Worm (Caenorhabditis elegans) whole organism, L4 larva: Measurements from ENCODE around the gene clec-212.

Source experiments
- D1046.2 ChIP-seq: fragments of 200-800 bp; sonication (Bioruptor generic); IDR thresholded peaks from 2 replicates; pipeline ENCODE4 v1.3.6; 2022; ENCODE audit warnings: missing genetic modification characterization, missing compliant biosample characterization
- F49E8.2 ChIP-seq: sonication (generic microtip); optimal IDR thresholded peaks from 2 replicates; lab custom pipeline; 2016; ENCODE audit warnings: missing compliant biosample characterization, mild to moderate bottlenecking, missing genetic modification characterization, borderline replicate concordance
- R02D3.7 ChIP-seq: fragments of 150-350 bp; sonication (generic microtip); optimal IDR thresholded peaks from 3 replicates; lab custom pipeline; 2014; ENCODE audit warnings: missing biosample characterization, missing genetic modification characterization
- Y75B8A.6 ChIP-seq: fragments of 200-800 bp; sonication (Bioruptor generic); IDR thresholded peaks from 2 replicates; pipeline ENCODE4 v1.3.6; 2022; ENCODE audit warnings: missing genetic modification reagents, missing genetic modification characterization, missing compliant biosample characterization
- ZK546.5 ChIP-seq, 2 experiments: sonication (generic microtip); optimal IDR thresholded peaks; 2 replicates each; lab custom pipeline; 2017; ENCODE audit warnings: missing biosample characterization in 2 of 2, missing genetic modification characterization in 2 of 2
- aly-2 ChIP-seq: sonication (generic microtip); optimal IDR thresholded peaks from 2 replicates; lab custom pipeline; 2018; ENCODE audit warnings: missing biosample characterization, missing genetic modification characterization
- arid-1 ChIP-seq: fragments of 200-800 bp; sonication (Bioruptor generic); conservative IDR thresholded peaks from 2 replicates; pipeline ENCODE4 v1.3.6; 2022; ENCODE audit warnings: missing genetic modification reagents, missing genetic modification characterization, missing compliant biosample characterization
- ces-1 ChIP-seq: fragments of 150-350 bp; sonication (generic microtip); optimal IDR thresholded peaks from 4 replicates; lab custom pipeline; 2014; ENCODE audit warnings: missing biosample characterization, missing genetic modification reagents, missing genetic modification characterization
- ctbp-1 ChIP-seq: fragments of 200-800 bp; sonication (Bioruptor generic); IDR thresholded peaks from 2 replicates; pipeline ENCODE4 v1.3.6; 2022; ENCODE audit warnings: missing genetic modification reagents, missing genetic modification characterization, missing compliant biosample characterization
- daf-16 ChIP-seq, 3 experiments: sonication (generic microtip); optimal IDR thresholded peaks; 2 replicates each; lab custom pipeline; 2016 to 2017; ENCODE audit warnings: missing genetic modification characterization in 3 of 3, missing genetic modification reagents in 3 of 3, mild to moderate bottlenecking in 2 of 3, missing compliant biosample characterization in 2 of 3, missing biosample characterization in 1 of 3, moderate library complexity in 1 of 3
- daf-8 ChIP-seq: fragments of 200-800 bp; sonication (Bioruptor generic); IDR thresholded peaks from 2 replicates; pipeline ENCODE4 v1.3.6; 2022; ENCODE audit warnings: missing genetic modification characterization, missing compliant biosample characterization
- dmd-6 ChIP-seq: fragments of 200-800 bp; sonication (Bioruptor generic); IDR thresholded peaks from 2 replicates; pipeline ENCODE4 v1.3.6; 2022; ENCODE audit warnings: missing genetic modification reagents, missing genetic modification characterization, missing compliant biosample characterization
- dpl-1 ChIP-seq: fragments of 150-350 bp; optimal IDR thresholded peaks from 2 replicates; lab custom pipeline; 2014; ENCODE audit warnings: missing biosample characterization, missing genetic modification reagents, missing genetic modification characterization
- fkh-10 ChIP-seq: fragments of 150-350 bp; optimal IDR thresholded peaks from 2 replicates; lab custom pipeline; 2014; ENCODE audit warnings: missing biosample characterization, missing genetic modification reagents, missing genetic modification characterization
- hlh-11 ChIP-seq: fragments of 200-800 bp; sonication (Bioruptor generic); optimal IDR thresholded peaks from 2 replicates; lab custom pipeline; 2018; ENCODE audit warnings: mild to moderate bottlenecking, missing genetic modification characterization, missing compliant biosample characterization
- lim-7 ChIP-seq: fragments of 200-800 bp; sonication (Bioruptor generic); IDR thresholded peaks from 2 replicates; pipeline ENCODE4 v1.3.6; 2022; ENCODE audit warnings: missing genetic modification characterization, missing compliant biosample characterization
- lin-29 ChIP-seq: fragments of 200-800 bp; sonication (Bioruptor generic); IDR thresholded peaks from 2 replicates; pipeline ENCODE4 v1.3.6; 2022; ENCODE audit warnings: missing genetic modification reagents, missing genetic modification characterization, missing compliant biosample characterization
- lsy-2 ChIP-seq, 2 experiments: fragments of 150-350 bp in 1 of 2; sonication (generic microtip) in 1 of 2; optimal IDR thresholded peaks; 2 replicates each; lab custom pipeline; 2014 to 2017; ENCODE audit warnings: missing biosample characterization in 2 of 2, missing genetic modification characterization in 2 of 2
- mep-1 ChIP-seq: fragments of 150-350 bp; sonication (generic microtip); optimal IDR thresholded peaks from 3 replicates; lab custom pipeline; 2014; ENCODE audit warnings: missing biosample characterization, missing genetic modification characterization
- mxl-3 ChIP-seq: fragments of 200-800 bp; sonication (Bioruptor generic); optimal IDR thresholded peaks from 2 replicates; lab custom pipeline; 2018; ENCODE audit warnings: mild to moderate bottlenecking, missing genetic modification characterization, missing compliant biosample characterization
- nhr-28 ChIP-seq: fragments of 150-350 bp; optimal IDR thresholded peaks from 2 replicates; lab custom pipeline; 2014; ENCODE audit warnings: missing biosample characterization, missing genetic modification characterization
- nhr-42 ChIP-seq: fragments of 200-800 bp; sonication (Bioruptor generic); IDR thresholded peaks from 2 replicates; pipeline ENCODE4 v1.3.6; 2022; ENCODE audit warnings: missing genetic modification characterization, missing compliant biosample characterization
- nhr-48 ChIP-seq: sonication (generic microtip); optimal IDR thresholded peaks from 2 replicates; lab custom pipeline; 2016; ENCODE audit warnings: mild to moderate bottlenecking, missing genetic modification characterization, missing compliant biosample characterization
- nhr-77 ChIP-seq: fragments of 150-350 bp; optimal IDR thresholded peaks from 2 replicates; lab custom pipeline; 2014; ENCODE audit warnings: missing biosample characterization, missing genetic modification characterization
- pha-4 ChIP-seq, 2 experiments: fragments of 150-350 bp in 1 of 2; fragments of 200-800 bp in 1 of 2; sonication (Bioruptor generic) in 1 of 2; IDR thresholded peaks in 1 of 2; optimal IDR thresholded peaks in 1 of 2; 2 replicates each; pipeline versions ENCODE4 v1.3.6 to Lab custom; 2014 to 2022; ENCODE audit warnings: missing genetic modification characterization in 2 of 2, missing genetic modification reagents in 2 of 2, missing biosample characterization in 1 of 2, missing compliant biosample characterization in 1 of 2
- pqm-1 ChIP-seq: sonication (generic microtip); optimal IDR thresholded peaks from 2 replicates; lab custom pipeline; 2017; ENCODE audit warnings: missing biosample characterization, missing genetic modification characterization
- rbr-2 ChIP-seq: sonication (generic microtip); optimal IDR thresholded peaks from 2 replicates; lab custom pipeline; 2016; ENCODE audit warnings: missing genotype, missing genetic modification characterization, missing compliant biosample characterization
- skn-1 ChIP-seq: fragments of 150-350 bp; optimal IDR thresholded peaks from 2 replicates; lab custom pipeline; 2014; ENCODE audit warnings: missing biosample characterization, missing genetic modification characterization
- unc-130 ChIP-seq: sonication (generic microtip); optimal IDR thresholded peaks from 2 replicates; lab custom pipeline; 2016; ENCODE audit warnings: missing genetic modification reagents, missing genetic modification characterization, missing compliant biosample characterization
- unc-39 ChIP-seq: sonication (generic microtip); optimal IDR thresholded peaks from 2 replicates; lab custom pipeline; 2017; ENCODE audit warnings: missing biosample characterization, missing genetic modification characterization
- ztf-7 ChIP-seq: fragments of 150-350 bp; optimal IDR thresholded peaks from 2 replicates; lab custom pipeline; 2014; ENCODE audit warnings: missing biosample characterization, missing genetic modification characterization

The clec-212 gene

ce11 chrV:7522279-7522678, 47.9 kb downstream of the clec-212 start, which contains the start of gene C54F6.15:
Gene C54F6.15 (minus strand): TSS chrV:7522379.
- no peak for TF ChIP-seq mxl-3
- no peak for TF ChIP-seq lin-29
- TF ChIP-seq F49E8.2 = no peak
- no peak for TF ChIP-seq dpl-1 (GFP tag; lab: Kevin White, UChicago)
- TF ChIP-seq unc-130 (GFP tag; lab: Kevin White, UChicago) = no peak
- no peak for TF ChIP-seq mep-1
- TF ChIP-seq ztf-7 (tag; lab: Kevin White, UChicago) = no peak

- TF ChIP-seq D1046.2 (GFP tag; lab: Robert Waterston, UW) (no peak), nhr-28 (tag; lab: Kevin White, UChicago) (peak; percentile 41), nhr-42 (GFP tag; lab: Robert Waterston, UW) (no peak), rbr-2 (tag; lab: Kevin White, UChicago) (no peak), arid-1 (GFP tag; lab: Robert Waterston, UW) (no peak), Y75B8A.6 (GFP tag; lab: Robert Waterston, UW) (no peak), ces-1 (GFP tag; lab: Kevin White, UChicago) (no peak), unc-39 (tag; lab: Kevin White, UChicago) (no peak), mxl-3 (no peak), ctbp-1 (no peak), skn-1 (tag; lab: Kevin White, UChicago) (no peak), ZK546.5 (tag; optimal IDR thresholded peaks at IDR 0.05; lab: Kevin White, UChicago) (no peak), aly-2 (tag; lab: Kevin White, UChicago) (no peak), pqm-1 (peak; percentile 58), daf-16 (GFP tag; optimal IDR thresholded peaks at IDR 0.05; lab: Kevin White, UChicago) (no peak), daf-16 (tag; optimal IDR thresholded peaks at IDR 0.05; lab: Kevin White, UChicago) (peak; percentile 94), nhr-77 (tag; lab: Kevin White, UChicago) (peak; percentile 22), daf-8 (GFP tag; lab: Robert Waterston, UW) (no peak), pha-4 (GFP tag; IDR thresholded peaks at IDR 0.05; lab: Robert Waterston, UW) (no peak), pha-4 (tag; optimal IDR thresholded peaks at IDR 0.05; lab: Kevin White, UChicago) (no peak), dmd-6 (no peak), lsy-2 (tag; optimal IDR thresholded peaks at IDR 0.05; lab: Kevin White, UChicago) (no peak), nhr-48 (tag; lab: Kevin White, UChicago) (peak; percentile 19), lim-7 (no peak)
- TF ChIP-seq, all 104 proteins: peak for 5
Observed at ce11 chrV:7521304-7521703, 48.9 kb downstream of the clec-212 start.

ce11 chrV:7520077-7520476, 50.1 kb downstream of the clec-212 start, which contains the start of gene srb-19:
Gene srb-19 (minus strand): TSS chrV:7520177.
- TF ChIP-seq hlh-11 (no peak), R02D3.7 (tag; lab: Kevin White, UChicago) (no peak), fkh-10 (GFP tag; lab: Kevin White, UChicago) (no peak), mxl-3 (no peak), Y75B8A.6 (GFP tag; lab: Robert Waterston, UW) (no peak)
